Worm (Caenorhabditis elegans) whole organism, L4 larva: ENCODE data around the gene fkh-4.

Experiments
- D1046.2 ChIP-seq: fragments of 200-800 bp; sonication (Bioruptor generic); IDR thresholded peaks from 2 replicates; pipeline ENCODE4 v1.3.6; 2022; ENCODE audit warnings: missing genetic modification characterization, missing compliant biosample characterization
- F26F4.8 ChIP-seq: fragments of 200-800 bp; sonication (Bioruptor generic); conservative IDR thresholded peaks from 2 replicates; pipeline ENCODE4 v1.3.6; 2022; ENCODE audit warnings: missing genetic modification characterization, missing compliant biosample characterization
- F49E8.2 ChIP-seq: sonication (generic microtip); optimal IDR thresholded peaks from 2 replicates; lab custom pipeline; 2016; ENCODE audit warnings: missing compliant biosample characterization, mild to moderate bottlenecking, missing genetic modification characterization, borderline replicate concordance
- T20F7.1 ChIP-seq: fragments of 200-800 bp; sonication (Bioruptor generic); optimal IDR thresholded peaks from 2 replicates; lab custom pipeline; 2018; ENCODE audit warnings: mild to moderate bottlenecking, missing genetic modification characterization, missing compliant biosample characterization
- Y105C5A.15 ChIP-seq: fragments of 200-800 bp; sonication (Bioruptor generic); IDR thresholded peaks from 2 replicates; pipeline ENCODE4 v1.3.6; 2022; ENCODE audit warnings: missing genetic modification characterization, missing compliant biosample characterization
- Y48G9A.11 ChIP-seq: fragments of 200-800 bp; sonication (Bioruptor generic); IDR thresholded peaks from 2 replicates; pipeline ENCODE4 v1.3.6; 2022; ENCODE audit warnings: missing genetic modification reagents, missing genetic modification characterization, missing compliant biosample characterization
- ceh-20 ChIP-seq: fragments of 200-800 bp; sonication (Bioruptor generic); IDR thresholded peaks from 2 replicates; pipeline ENCODE4 v1.3.6; 2022; ENCODE audit warnings: missing genetic modification reagents, missing genetic modification characterization, missing compliant biosample characterization
- ceh-32 ChIP-seq: sonication (generic microtip); optimal IDR thresholded peaks from 2 replicates; lab custom pipeline; 2016; ENCODE audit warnings: mild to moderate bottlenecking, missing genetic modification characterization, missing compliant biosample characterization; ENCODE audit not compliant: poor library complexity
- ceh-82 ChIP-seq: sonication (generic microtip); optimal IDR thresholded peaks from 2 replicates; lab custom pipeline; 2017; ENCODE audit warnings: missing biosample characterization, missing genetic modification characterization
- ces-1 ChIP-seq: fragments of 150-350 bp; sonication (generic microtip); optimal IDR thresholded peaks from 4 replicates; lab custom pipeline; 2014; ENCODE audit warnings: missing biosample characterization, missing genetic modification reagents, missing genetic modification characterization
- cey-2 ChIP-seq: sonication (generic microtip); optimal IDR thresholded peaks from 3 replicates; lab custom pipeline; 2017; ENCODE audit warnings: missing genetic modification characterization, mild to moderate bottlenecking, missing compliant biosample characterization, antibody characterized with exemption, borderline replicate concordance; ENCODE audit not compliant: insufficient read depth
- daf-19 ChIP-seq: fragments of 200-800 bp; sonication (Bioruptor generic); conservative IDR thresholded peaks from 2 replicates; pipeline ENCODE4 v1.3.6; 2022; ENCODE audit warnings: missing genetic modification characterization, missing compliant biosample characterization
- dmd-9 ChIP-seq: fragments of 200-800 bp; sonication (Bioruptor generic); IDR thresholded peaks from 2 replicates; pipeline ENCODE4 v1.3.6; 2022; ENCODE audit warnings: missing genetic modification reagents, missing genetic modification characterization, missing compliant biosample characterization
- dve-1 ChIP-seq: sonication (generic microtip); optimal IDR thresholded peaks from 2 replicates; lab custom pipeline; 2017; ENCODE audit warnings: antibody characterized with exemption, mild to moderate bottlenecking, missing genetic modification characterization, missing compliant biosample characterization; ENCODE audit not compliant: insufficient read depth
- hmg-1.1 ChIP-seq: fragments of 200-800 bp; sonication (Bioruptor generic); IDR thresholded peaks from 2 replicates; pipeline ENCODE4 v1.3.6; 2022; ENCODE audit warnings: missing genetic modification reagents, missing genetic modification characterization, missing compliant biosample characterization
- lin-1 ChIP-seq: fragments of 200-800 bp; sonication (Bioruptor generic); IDR thresholded peaks from 2 replicates; pipeline ENCODE4 v1.3.6; 2022; ENCODE audit warnings: missing genetic modification reagents, missing genetic modification characterization, missing compliant biosample characterization
- madf-5 ChIP-seq, 2 experiments: fragments of 200-800 bp; sonication (Bioruptor generic); IDR thresholded peaks; 2 replicates each; pipeline ENCODE4 v1.3.6; 2022; ENCODE audit warnings: missing compliant biosample characterization in 2 of 2, missing genetic modification characterization in 2 of 2
- madf-9 ChIP-seq: fragments of 200-800 bp; sonication (Bioruptor generic); conservative IDR thresholded peaks from 2 replicates; pipeline ENCODE4 v1.3.6; 2022; ENCODE audit warnings: missing genetic modification reagents, missing genetic modification characterization, missing compliant biosample characterization
- mdl-1 ChIP-seq, 2 experiments: fragments of 150-350 bp in 1 of 2; sonication (generic microtip) in 1 of 2; optimal IDR thresholded peaks; 2 replicates each; lab custom pipeline; 2014 to 2017; ENCODE audit warnings: missing biosample characterization in 2 of 2, missing genetic modification characterization in 2 of 2
- mep-1 ChIP-seq: fragments of 150-350 bp; sonication (generic microtip); optimal IDR thresholded peaks from 3 replicates; lab custom pipeline; 2014; ENCODE audit warnings: missing biosample characterization, missing genetic modification characterization
- mxl-3 ChIP-seq: fragments of 200-800 bp; sonication (Bioruptor generic); optimal IDR thresholded peaks from 2 replicates; lab custom pipeline; 2018; ENCODE audit warnings: mild to moderate bottlenecking, missing genetic modification characterization, missing compliant biosample characterization
- nhr-102 ChIP-seq: sonication (generic microtip); optimal IDR thresholded peaks from 2 replicates; lab custom pipeline; 2016; ENCODE audit warnings: mild to moderate bottlenecking, missing genetic modification characterization, moderate library complexity, missing compliant biosample characterization
- nhr-11 ChIP-seq: fragments of 150-350 bp; optimal IDR thresholded peaks from 2 replicates; lab custom pipeline; 2014; ENCODE audit warnings: missing biosample characterization, missing genetic modification characterization
- nhr-111 ChIP-seq: fragments of 200-800 bp; sonication (Bioruptor generic); optimal IDR thresholded peaks from 2 replicates; lab custom pipeline; 2018; ENCODE audit warnings: mild to moderate bottlenecking, missing genetic modification characterization, missing compliant biosample characterization
- nhr-28 ChIP-seq: fragments of 150-350 bp; optimal IDR thresholded peaks from 2 replicates; lab custom pipeline; 2014; ENCODE audit warnings: missing biosample characterization, missing genetic modification characterization
- nhr-42 ChIP-seq: fragments of 200-800 bp; sonication (Bioruptor generic); IDR thresholded peaks from 2 replicates; pipeline ENCODE4 v1.3.6; 2022; ENCODE audit warnings: missing genetic modification characterization, missing compliant biosample characterization
- nhr-48 ChIP-seq: sonication (generic microtip); optimal IDR thresholded peaks from 2 replicates; lab custom pipeline; 2016; ENCODE audit warnings: mild to moderate bottlenecking, missing genetic modification characterization, missing compliant biosample characterization
- nhr-77 ChIP-seq: fragments of 150-350 bp; optimal IDR thresholded peaks from 2 replicates; lab custom pipeline; 2014; ENCODE audit warnings: missing biosample characterization, missing genetic modification characterization
- php-3 ChIP-seq: fragments of 200-800 bp; sonication (Bioruptor generic); IDR thresholded peaks from 2 replicates; pipeline ENCODE4 v1.3.6; 2022; ENCODE audit warnings: missing genetic modification reagents, missing genetic modification characterization, missing compliant biosample characterization
- rbr-2 ChIP-seq: sonication (generic microtip); optimal IDR thresholded peaks from 2 replicates; lab custom pipeline; 2016; ENCODE audit warnings: missing genotype, missing genetic modification characterization, missing compliant biosample characterization
- saeg-2 ChIP-seq: fragments of 200-800 bp; sonication (Bioruptor generic); IDR thresholded peaks from 2 replicates; pipeline ENCODE4 v1.3.6; 2022; ENCODE audit warnings: missing genetic modification reagents, missing genetic modification characterization, missing compliant biosample characterization
- snpc-1.2 ChIP-seq: fragments of 200-800 bp; sonication (Bioruptor generic); IDR thresholded peaks from 2 replicates; pipeline ENCODE4 v1.3.6; 2022; ENCODE audit warnings: missing genetic modification reagents, missing genetic modification characterization, missing compliant biosample characterization
- spr-1 ChIP-seq: sonication (generic microtip); optimal IDR thresholded peaks from 2 replicates; lab custom pipeline; 2016; ENCODE audit warnings: mild to moderate bottlenecking, missing genetic modification characterization, missing compliant biosample characterization
- spr-3 ChIP-seq: fragments of 200-800 bp; sonication (Bioruptor generic); optimal IDR thresholded peaks from 2 replicates; lab custom pipeline; 2018; ENCODE audit warnings: mild to moderate bottlenecking, missing genetic modification characterization, missing compliant biosample characterization
- tra-1 ChIP-seq: fragments of 200-800 bp; sonication (Bioruptor generic); IDR thresholded peaks from 2 replicates; pipeline ENCODE4 v1.3.6; 2022; ENCODE audit warnings: missing genetic modification reagents, missing genetic modification characterization, missing compliant biosample characterization
- unc-130 ChIP-seq: sonication (generic microtip); optimal IDR thresholded peaks from 2 replicates; lab custom pipeline; 2016; ENCODE audit warnings: missing genetic modification reagents, missing genetic modification characterization, missing compliant biosample characterization
- vab-7 ChIP-seq: fragments of 200-800 bp; sonication (Bioruptor generic); IDR thresholded peaks from 2 replicates; pipeline ENCODE4 v1.3.6; 2022; ENCODE audit warnings: missing genetic modification reagents, missing genetic modification characterization, missing compliant biosample characterization
- zfp-2 ChIP-seq: sonication (generic microtip); optimal IDR thresholded peaks from 2 replicates; lab custom pipeline; 2016; ENCODE audit warnings: mild to moderate bottlenecking, missing genetic modification characterization, missing compliant biosample characterization
- ztf-7 ChIP-seq: fragments of 150-350 bp; optimal IDR thresholded peaks from 2 replicates; lab custom pipeline; 2014; ENCODE audit warnings: missing biosample characterization, missing genetic modification characterization

Gene fkh-4

ce11 chrX:13448665-13449099, 20.0 kb upstream of the fkh-4 start (continued):
- TF ChIP-seq Y48G9A.11 (GFP tag; lab: Robert Waterston, UW) (peak; percentile 82; the same call in 1 of the 2 replicates), ceh-20 (GFP tag; lab: Robert Waterston, UW) (peak; percentile 83; the same call in 1 of the 2 replicates), zfp-2 (tag; lab: Kevin White, UChicago) (peak; percentile 51), nhr-111 (GFP tag; lab: Kevin White, UChicago) (peak; percentile 57), spr-1 (peak; percentile 73), D1046.2 (GFP tag; lab: Robert Waterston, UW) (peak; percentile 79; the same call in 1 of the 2 replicates), mep-1 (tag; lab: Kevin White, UChicago) (peak; percentile 84), lin-1 (GFP tag; lab: Robert Waterston, UW) (peak; percentile 48; the same call in 1 of the 2 replicates), mdl-1 (tag; optimal IDR thresholded peaks at IDR 0.05; lab: Kevin White, UChicago) (peak in 1 of 2 experiments; percentile 70), snpc-1.2 (GFP tag; lab: Robert Waterston, UW) (peak; percentile 82), php-3 (GFP tag; lab: Robert Waterston, UW) (peak; percentile 71), nhr-48 (peak; percentile 82), dmd-9 (peak; percentile 70), dve-1 (peak; percentile 68), nhr-42 (GFP tag; lab: Robert Waterston, UW) (0 out of 2 replicates have a peak, but pooled peaks have one; percentile 62), ceh-32 (tag; lab: Kevin White, UChicago) (peak; percentile 29), T20F7.1 (GFP tag; lab: Kevin White, UChicago) (peak; percentile 62), spr-3 (GFP tag; lab: Kevin White, UChicago) (peak; percentile 82), madf-9 (GFP tag; lab: Robert Waterston, UW) (peak; percentile 61), hmg-1.1 (GFP tag; lab: Robert Waterston, UW) (peak; percentile 91), rbr-2 (peak; percentile 79), nhr-11 (peak; percentile 38), F49E8.2 (peak; percentile 45), nhr-28 (tag; lab: Kevin White, UChicago) (peak; percentile 17), nhr-77 (tag; lab: Kevin White, UChicago) (peak; percentile 58), saeg-2 (GFP tag; lab: Robert Waterston, UW) (peak; percentile 83), madf-5 (GFP tag; IDR thresholded peaks at IDR 0.05; lab: Robert Waterston, UW) (peak in 1 of 2 experiments; percentile 88; a peak in 2 of 4 replicates), ztf-7 (tag; lab: Kevin White, UChicago) (peak; percentile 43), unc-130 (peak; percentile 54), mxl-3 (GFP tag; lab: Kevin White, UChicago) (peak; percentile 75), nhr-102 (tag; lab: Kevin White, UChicago) (peak; percentile 82), daf-19 (GFP tag; lab: Robert Waterston, UW) (peak; percentile 93), vab-7 (GFP tag; lab: Robert Waterston, UW) (peak; percentile 77; the same call in 1 of the 2 replicates)

DNA sequence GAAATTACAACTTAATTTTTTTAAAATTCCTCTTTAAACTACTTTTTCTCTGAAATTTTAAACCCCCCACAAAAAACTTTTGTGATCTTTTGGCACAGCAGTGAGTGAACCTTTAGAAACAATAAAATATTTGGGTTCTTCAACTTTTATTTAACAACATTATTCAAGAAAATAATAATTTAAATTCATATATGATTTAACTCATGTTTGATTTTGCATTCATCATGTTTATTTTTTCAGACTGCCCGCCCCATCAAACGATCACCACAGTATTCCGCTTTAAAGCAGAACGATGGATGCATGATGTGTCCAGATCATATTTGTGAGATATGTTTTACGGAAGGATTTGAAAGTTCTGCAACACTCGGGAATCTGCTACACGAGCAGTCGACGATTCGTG, 17.8 kb upstream of the fkh-4 start, which contains the start of gene set-8:
TSS of gene set-8 (plus strand) at position 301 of the 400 bp plus-strand sequence.
- TF ChIP-seq zfp-2 (tag; lab: Kevin White, UChicago): no peak
- TF ChIP-seq F26F4.8 (GFP tag; lab: Robert Waterston, UW): no peak
- TF ChIP-seq mep-1 (tag; lab: Kevin White, UChicago): no peak
- TF ChIP-seq ceh-82 (tag; lab: Kevin White, UChicago): no peak
- TF ChIP-seq dve-1: no peak
- no peak for TF ChIP-seq cey-2 (tag; lab: Kevin White, UChicago)
- no peak for TF ChIP-seq Y48G9A.11 (GFP tag; lab: Robert Waterston, UW)
- TF ChIP-seq Y105C5A.15: no peak
- no peak for TF ChIP-seq ces-1 (GFP tag; lab: Kevin White, UChicago)
- TF ChIP-seq ztf-7 (tag; lab: Kevin White, UChicago): no peak
- no peak for TF ChIP-seq mxl-3 (GFP tag; lab: Kevin White, UChicago)
- no peak for TF ChIP-seq tra-1
